Fruit fly (Drosophila melanogaster): Measurements from ENCODE around the gene superdeath.

DNA sequence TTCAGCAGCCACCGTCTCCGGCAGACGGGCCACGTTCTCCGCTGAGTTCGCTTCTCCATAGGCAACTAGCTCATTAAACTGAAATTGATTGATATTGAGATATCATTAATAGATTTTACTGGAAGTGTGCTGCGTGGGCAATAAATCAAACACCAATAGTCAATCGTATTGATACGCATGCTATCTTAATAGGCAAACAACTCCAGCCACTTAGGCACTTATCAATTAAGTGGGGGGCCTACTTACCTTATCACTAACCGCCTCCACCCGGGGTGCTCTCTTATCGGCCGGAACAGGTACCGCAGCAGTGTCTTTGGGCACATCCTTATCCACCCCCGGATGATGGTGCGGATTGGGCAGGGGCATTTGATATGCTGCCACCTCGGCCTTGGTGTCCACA, 26.7 kb upstream of the superdeath start:
- TF ChIP-seq psq (optimal IDR thresholded peaks at IDR 0.05) (no peak), h (optimal IDR thresholded peaks at IDR 0.05) (no peak), Sin3A (optimal IDR thresholded peaks at IDR 0.05) (no peak), insv (optimal IDR thresholded peaks at IDR 0.05) (no peak), ttk (optimal IDR thresholded peaks at IDR 0.05) (no peak), Myc (optimal IDR thresholded peaks at IDR 0.05) (no peak)

All from Kc167 (cell line).